Fruit fly (Drosophila melanogaster): ENCODE measurements around the gene CG5885.
A peak's percentile ranks its signal among the peaks of the same experiment; 100 is the strongest.

The CG5885 gene

DNA sequence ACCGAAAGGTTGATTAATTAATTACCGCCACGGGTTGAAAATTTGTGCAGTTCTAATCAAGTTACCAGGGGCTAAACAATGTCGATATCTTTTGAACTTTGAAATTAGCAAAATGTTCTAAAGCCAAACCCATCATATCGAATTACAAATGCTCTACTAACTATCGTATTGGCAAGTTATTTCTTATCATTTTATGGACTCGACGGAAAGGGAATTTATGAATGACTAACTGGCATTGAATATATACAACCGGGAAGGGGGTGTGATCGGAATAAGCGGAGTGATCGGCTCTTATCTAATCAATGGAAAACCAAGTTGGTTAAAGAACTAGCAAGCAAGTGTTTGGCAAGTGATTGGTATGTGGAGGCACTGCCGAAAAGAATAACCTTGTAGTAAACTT is 25.4 kb upstream of the CG5885 start (continued):
- no peak for TF ChIP-seq Camta (GFP tag; optimal IDR thresholded peaks at IDR 0.05)
- no peak for TF ChIP-seq CG1529 (GFP tag; optimal IDR thresholded peaks at IDR 0.05)
- TF ChIP-seq Deaf1 (tag; optimal IDR thresholded peaks at IDR 0.05), result peak; percentile 39
- TF ChIP-seq twi (tag; optimal IDR thresholded peaks at IDR 0.05), result no peak
- no peak for TF ChIP-seq z (GFP tag; IDR thresholded peaks at IDR 0.05)
- TF ChIP-seq CG17802 (tag; optimal IDR thresholded peaks at IDR 0.05), result no peak
- TF ChIP-seq peb (GFP tag; IDR thresholded peaks at IDR 0.05), result no peak
- TF ChIP-seq corto (GFP tag; optimal IDR thresholded peaks at IDR 0.05), result no peak
- TF ChIP-seq Lhr (GFP tag; optimal IDR thresholded peaks at IDR 0.05), result no peak
- TF ChIP-seq chinmo (GFP tag; IDR thresholded peaks at IDR 0.05; ENCODE audit: partially characterized antibody), result no peak
- TF ChIP-seq btn (GFP tag; optimal IDR thresholded peaks at IDR 0.05), result no peak
- no peak for TF ChIP-seq CG5180 (GFP tag; optimal IDR thresholded peaks at IDR 0.05)
- no peak for TF ChIP-seq CG14014 (GFP tag; IDR thresholded peaks at IDR 0.05)
- no peak for TF ChIP-seq CG1602 (GFP tag; optimal IDR thresholded peaks at IDR 0.05)
- TF ChIP-seq CG4360 (GFP tag; IDR thresholded peaks at IDR 0.05), result no peak
- TF ChIP-seq Scr (GFP tag; IDR thresholded peaks at IDR 0.05; ENCODE audit: partially characterized antibody), result no peak
- no peak for TF ChIP-seq CG8388 (GFP tag; optimal IDR thresholded peaks at IDR 0.05)
- no peak for TF ChIP-seq CG18262 (tag; optimal IDR thresholded peaks at IDR 0.05)
- TF ChIP-seq ro (GFP tag; IDR thresholded peaks at IDR 0.05), result no peak
- TF ChIP-seq da (GFP tag; optimal IDR thresholded peaks at IDR 0.05), result no peak
- TF ChIP-seq D (optimal IDR thresholded peaks at IDR 0.05), result no peak
- TF ChIP-seq D (GFP tag; optimal IDR thresholded peaks at IDR 0.05), result no peak
- no peak for TF ChIP-seq seq (GFP tag; IDR thresholded peaks at IDR 0.05)
- TF ChIP-seq CG6689 (GFP tag; IDR thresholded peaks at IDR 0.05), result no peak
- TF ChIP-seq CG8478 (optimal IDR thresholded peaks at IDR 0.05), result no peak
- peak; percentile 48 for TF ChIP-seq schlank (tag; optimal IDR thresholded peaks at IDR 0.05)
- TF ChIP-seq repo (GFP tag; optimal IDR thresholded peaks at IDR 0.05), result no peak
- no peak for TF ChIP-seq CG10462 (GFP tag; optimal IDR thresholded peaks at IDR 0.05)
- no peak for TF ChIP-seq sna (GFP tag; IDR thresholded peaks at IDR 0.05; ENCODE audit: partially characterized antibody)
- TF ChIP-seq disco-r (GFP tag; optimal IDR thresholded peaks at IDR 0.05), result no peak
- TF ChIP-seq CG12659 (GFP tag; optimal IDR thresholded peaks at IDR 0.05), result peak; percentile 8
- TF ChIP-seq insv (GFP tag; optimal IDR thresholded peaks at IDR 0.05), result no peak
- TF ChIP-seq tna (GFP tag; IDR thresholded peaks at IDR 0.05; ENCODE audit: partially characterized antibody), result no peak
- TF ChIP-seq dati (GFP tag; IDR thresholded peaks at IDR 0.05), result no peak
- peak; percentile 89 for TF ChIP-seq GATAe (GFP tag; conservative IDR thresholded peaks at IDR 0.05)
- TF ChIP-seq BtbVII (GFP tag; optimal IDR thresholded peaks at IDR 0.05), result no peak
- TF ChIP-seq ewg (GFP tag; optimal IDR thresholded peaks at IDR 0.05), result no peak
- no peak for TF ChIP-seq CG2889 (GFP tag; IDR thresholded peaks at IDR 0.05)
- TF ChIP-seq unc-4 (GFP tag; IDR thresholded peaks at IDR 0.05; ENCODE audit: partially characterized antibody), result no peak
- no peak for TF ChIP-seq Dll (GFP tag; IDR thresholded peaks at IDR 0.05; ENCODE audit: partially characterized antibody)
- peak; percentile 42 for TF ChIP-seq CG2678 (tag; optimal IDR thresholded peaks at IDR 0.05)
- TF ChIP-seq Hand (GFP tag; optimal IDR thresholded peaks at IDR 0.05), result no peak
- TF ChIP-seq Ptx1 (GFP tag; IDR thresholded peaks at IDR 0.05), result 0 out of 2 replicates have a peak, but pooled peaks have one; percentile 13
- no peak for TF ChIP-seq CG4707 (GFP tag; optimal IDR thresholded peaks at IDR 0.05)
- TF ChIP-seq CG18619 (GFP tag; optimal IDR thresholded peaks at IDR 0.05), result no peak
- TF ChIP-seq CG15514 (GFP tag; optimal IDR thresholded peaks at IDR 0.05), result peak; percentile 15
- TF ChIP-seq caup (GFP tag; optimal IDR thresholded peaks at IDR 0.05; ENCODE audit: severe bottlenecking), result peak; percentile 65
- TF ChIP-seq CG12104 (GFP tag; optimal IDR thresholded peaks at IDR 0.05), result no peak
- peak; percentile 76 for TF ChIP-seq row (GFP tag; IDR thresholded peaks at IDR 0.05)
- no peak for TF ChIP-seq wor (GFP tag; IDR thresholded peaks at IDR 0.05)
- TF ChIP-seq CG11456 (GFP tag; IDR thresholded peaks at IDR 0.05), result no peak
- TF ChIP-seq CG16863 (GFP tag; optimal IDR thresholded peaks at IDR 0.05), result no peak
